Worm (Caenorhabditis elegans) whole organism, L3 larva: Measurements from ENCODE around the gene D2096.11.

Source experiments
- elt-3 ChIP-seq, 3 experiments: fragments of 150-350 bp in 1 of 3; sonication (generic microtip) in 2 of 3; optimal IDR thresholded peaks; 2 replicates in 2 of 3; 4 replicates in 1 of 3; lab custom pipeline; 2014 to 2017; ENCODE audit warnings: missing biosample characterization in 3 of 3, missing genetic modification characterization in 3 of 3
- jun-1 ChIP-seq: fragments of 150-350 bp; optimal IDR thresholded peaks from 2 replicates; lab custom pipeline; 2014; ENCODE audit warnings: missing biosample characterization, missing genetic modification reagents, missing genetic modification characterization
- mdl-1 ChIP-seq: fragments of 150-350 bp; optimal IDR thresholded peaks from 2 replicates; lab custom pipeline; 2014; ENCODE audit warnings: missing biosample characterization, missing genetic modification characterization
- nhr-12 ChIP-seq: fragments of 150-350 bp; optimal IDR thresholded peaks from 2 replicates; lab custom pipeline; 2014; ENCODE audit warnings: missing biosample characterization, missing genetic modification characterization
- pqm-1 ChIP-seq: fragments of 150-350 bp; optimal IDR thresholded peaks from 2 replicates; lab custom pipeline; 2017; ENCODE audit warnings: missing biosample characterization, missing genetic modification characterization, inconsistent platforms
- snpc-4 ChIP-seq: fragments of 150-350 bp; optimal IDR thresholded peaks from 2 replicates; lab custom pipeline; 2014; ENCODE audit warnings: missing biosample characterization, missing genetic modification characterization
- unc-62 ChIP-seq: fragments of 150-350 bp; sonication (generic microtip); optimal IDR thresholded peaks from 4 replicates; lab custom pipeline; 2014; ENCODE audit warnings: missing biosample characterization, missing genetic modification reagents, missing genetic modification characterization

DNA sequence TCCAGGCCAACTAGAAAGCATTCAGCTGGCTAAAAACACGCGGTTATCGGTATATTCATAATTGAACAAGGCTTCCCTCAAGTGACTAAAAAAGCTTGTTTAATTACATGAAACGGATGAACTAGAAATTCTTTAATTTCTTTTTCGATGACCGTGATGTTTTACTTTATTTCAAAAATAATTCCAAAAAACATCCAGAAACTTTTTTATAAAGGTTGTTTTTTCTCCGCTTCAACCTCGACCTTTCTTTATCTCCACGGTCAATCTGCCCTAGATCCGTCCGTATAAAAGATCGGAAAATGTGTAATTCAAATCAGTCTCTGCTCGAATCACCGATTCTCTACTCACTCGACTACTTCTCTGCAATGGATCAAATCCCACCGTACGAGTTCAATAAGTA lies 48.5 kb downstream of the D2096.11 start, which contains the start of gene F17E9.5:
- TF ChIP-seq jun-1 (tag; lab: Kevin White, UChicago) = no peak
- TF ChIP-seq nhr-12 (tag; lab: Kevin White, UChicago) = no peak
- no peak for TF ChIP-seq mdl-1 (tag; lab: Kevin White, UChicago)
- TF ChIP-seq elt-3 (tag; optimal IDR thresholded peaks at IDR 0.05; lab: Kevin White, UChicago) = no peak
- TF ChIP-seq unc-62 (GFP tag; lab: Kevin White, UChicago) = no peak
- no peak for TF ChIP-seq snpc-4
- no peak for TF ChIP-seq pqm-1 (tag; lab: Kevin White, UChicago)
